Worm (Caenorhabditis elegans) whole organism, late embryonic: Measurements from ENCODE around the gene ZK1240.2.

ENCODE experiments used
- K02D7.2 ChIP-seq: sonication (generic microtip); optimal IDR thresholded peaks from 2 replicates; lab custom pipeline; 2017; ENCODE audit warnings: mild to moderate bottlenecking, missing genetic modification characterization, missing compliant biosample characterization
- K09A11.1 ChIP-seq: sonication (generic microtip); optimal IDR thresholded peaks from 2 replicates; lab custom pipeline; 2017; ENCODE audit warnings: antibody characterized with exemption, mild to moderate bottlenecking, missing genetic modification characterization, missing compliant biosample characterization; ENCODE audit not compliant: insufficient read depth
- T23F11.4 ChIP-seq: fragments of 200-800 bp; sonication (Bioruptor generic); optimal IDR thresholded peaks from 2 replicates; lab custom pipeline; 2018; ENCODE audit warnings: mild to moderate bottlenecking, missing genetic modification characterization, missing compliant biosample characterization
- Y22D7AL.16 ChIP-seq: sonication (generic microtip); optimal IDR thresholded peaks from 2 replicates; lab custom pipeline; 2016; ENCODE audit warnings: missing genetic modification characterization, missing compliant biosample characterization
- ahr-1 ChIP-seq: sonication (generic microtip); optimal IDR thresholded peaks from 2 replicates; lab custom pipeline; 2016; ENCODE audit warnings: missing genetic modification characterization, missing compliant biosample characterization
- ceh-14 ChIP-seq: sonication (generic microtip); optimal IDR thresholded peaks from 2 replicates; lab custom pipeline; 2016; ENCODE audit warnings: missing genotype, missing genetic modification characterization, missing compliant biosample characterization
- ceh-18 ChIP-seq: sonication (generic microtip); optimal IDR thresholded peaks from 2 replicates; lab custom pipeline; 2016; ENCODE audit warnings: missing genetic modification characterization, missing compliant biosample characterization
- ceh-19 ChIP-seq: fragments of 200-800 bp; sonication (Bioruptor generic); optimal IDR thresholded peaks from 2 replicates; lab custom pipeline; 2018; ENCODE audit warnings: mild to moderate bottlenecking, missing genetic modification characterization, missing compliant biosample characterization
- ceh-22 ChIP-seq: sonication (generic microtip); optimal IDR thresholded peaks from 2 replicates; lab custom pipeline; 2017; ENCODE audit warnings: missing biosample characterization, missing genetic modification characterization
- ceh-24 ChIP-seq: sonication (generic microtip); optimal IDR thresholded peaks from 2 replicates; lab custom pipeline; 2016; ENCODE audit warnings: mild to moderate bottlenecking, missing genetic modification characterization, missing compliant biosample characterization
- ceh-30 ChIP-seq: fragments of 150-350 bp; optimal IDR thresholded peaks from 2 replicates; lab custom pipeline; 2014; ENCODE audit warnings: missing biosample characterization, missing genetic modification characterization
- ceh-48 ChIP-seq: sonication (generic microtip); optimal IDR thresholded peaks from 2 replicates; lab custom pipeline; 2016; ENCODE audit warnings: missing genetic modification characterization, inconsistent platforms, missing compliant biosample characterization
- ceh-6 ChIP-seq: fragments of 200-800 bp; sonication (Bioruptor generic); optimal IDR thresholded peaks from 2 replicates; lab custom pipeline; 2018; ENCODE audit warnings: mild to moderate bottlenecking, missing genetic modification characterization, missing compliant biosample characterization
- che-1 ChIP-seq: sonication (generic microtip); optimal IDR thresholded peaks from 2 replicates; lab custom pipeline; 2016; ENCODE audit warnings: mild to moderate bottlenecking, missing genetic modification characterization, missing compliant biosample characterization
- dmd-4 ChIP-seq: sonication (generic microtip); optimal IDR thresholded peaks from 2 replicates; lab custom pipeline; 2016; ENCODE audit warnings: borderline replicate concordance, missing genetic modification characterization, missing compliant biosample characterization
- elt-2 ChIP-seq: sonication (generic microtip); optimal IDR thresholded peaks from 2 replicates; lab custom pipeline; 2016; ENCODE audit warnings: missing genetic modification reagents, missing genetic modification characterization, missing compliant biosample characterization
- ets-4 ChIP-seq: sonication (generic microtip); optimal IDR thresholded peaks from 2 replicates; lab custom pipeline; 2016; ENCODE audit warnings: missing genetic modification characterization, missing compliant biosample characterization
- eyg-1 ChIP-seq: sonication (generic microtip); optimal IDR thresholded peaks from 2 replicates; lab custom pipeline; 2016; ENCODE audit warnings: missing genotype, missing genetic modification characterization, missing compliant biosample characterization
- fax-1 ChIP-seq: sonication (generic microtip); optimal IDR thresholded peaks from 2 replicates; lab custom pipeline; 2016; ENCODE audit warnings: missing genotype, missing genetic modification characterization, missing compliant biosample characterization
- fkh-10 ChIP-seq: fragments of 150-350 bp; optimal IDR thresholded peaks from 2 replicates; lab custom pipeline; 2014; ENCODE audit warnings: missing biosample characterization, missing genetic modification reagents, missing genetic modification characterization
- fkh-6 ChIP-seq: sonication (generic microtip); optimal IDR thresholded peaks from 2 replicates; lab custom pipeline; 2016; ENCODE audit warnings: missing genetic modification characterization, missing compliant biosample characterization
- gmeb-2 ChIP-seq: sonication (generic microtip); optimal IDR thresholded peaks from 2 replicates; lab custom pipeline; 2016; ENCODE audit warnings: missing genetic modification characterization, inconsistent platforms, missing compliant biosample characterization
- lin-11 ChIP-seq: fragments of 200-800 bp; sonication (Bioruptor generic); optimal IDR thresholded peaks from 2 replicates; lab custom pipeline; 2018; ENCODE audit warnings: mild to moderate bottlenecking, missing genetic modification characterization, missing compliant biosample characterization
- mec-3 ChIP-seq: sonication (generic microtip); optimal IDR thresholded peaks from 2 replicates; lab custom pipeline; 2016; ENCODE audit warnings: borderline replicate concordance, missing genetic modification characterization, missing compliant biosample characterization
- nfya-1 ChIP-seq: sonication (generic microtip); optimal IDR thresholded peaks from 2 replicates; lab custom pipeline; 2017; ENCODE audit warnings: missing genetic modification characterization, mild to moderate bottlenecking, missing compliant biosample characterization, antibody characterized with exemption, moderate library complexity
- nhr-11 ChIP-seq: fragments of 150-350 bp; optimal IDR thresholded peaks from 2 replicates; lab custom pipeline; 2014; ENCODE audit warnings: missing biosample characterization, missing genetic modification characterization
- nhr-232 ChIP-seq: sonication (generic microtip); optimal IDR thresholded peaks from 2 replicates; lab custom pipeline; 2016; ENCODE audit warnings: missing genetic modification characterization, missing compliant biosample characterization
- odd-2 ChIP-seq: sonication (generic microtip); optimal IDR thresholded peaks from 2 replicates; lab custom pipeline; 2017; ENCODE audit warnings: antibody characterized with exemption, mild to moderate bottlenecking, missing genetic modification characterization, missing compliant biosample characterization
- pha-2 ChIP-seq: sonication (generic microtip); optimal IDR thresholded peaks from 2 replicates; lab custom pipeline; 2017; ENCODE audit warnings: mild to moderate bottlenecking, missing genetic modification characterization, missing compliant biosample characterization
- pha-4 ChIP-seq: fragments of 150-350 bp; optimal IDR thresholded peaks from 2 replicates; lab custom pipeline; 2018; ENCODE audit warnings: missing biosample characterization, missing genetic modification reagents, missing genetic modification characterization
- pqm-1 ChIP-seq: sonication (generic microtip); optimal IDR thresholded peaks from 2 replicates; lab custom pipeline; 2016; ENCODE audit warnings: missing genetic modification characterization, missing compliant biosample characterization
- ref-2 ChIP-seq: sonication (generic microtip); optimal IDR thresholded peaks from 2 replicates; lab custom pipeline; 2016; ENCODE audit warnings: missing genetic modification characterization, missing compliant biosample characterization
- sdc-2 ChIP-seq: sonication (generic microtip); optimal IDR thresholded peaks from 2 replicates; lab custom pipeline; 2016; ENCODE audit warnings: missing genotype, missing genetic modification characterization, missing compliant biosample characterization
- sox-4 ChIP-seq: sonication (generic microtip); optimal IDR thresholded peaks from 2 replicates; lab custom pipeline; 2017; ENCODE audit warnings: mild to moderate bottlenecking, missing genetic modification characterization, inconsistent platforms, missing compliant biosample characterization
- syd-9 ChIP-seq: sonication (generic microtip); optimal IDR thresholded peaks from 2 replicates; lab custom pipeline; 2016; ENCODE audit warnings: mild to moderate bottlenecking, missing genetic modification characterization, moderate library complexity, missing compliant biosample characterization
- tbx-2 ChIP-seq: sonication (generic microtip); optimal IDR thresholded peaks from 2 replicates; lab custom pipeline; 2016; ENCODE audit warnings: missing genetic modification characterization, missing compliant biosample characterization
- tbx-7 ChIP-seq: sonication (generic microtip); optimal IDR thresholded peaks from 2 replicates; lab custom pipeline; 2016; ENCODE audit warnings: missing genotype, missing genetic modification characterization, missing compliant biosample characterization
- ttx-3 ChIP-seq: sonication (generic microtip); optimal IDR thresholded peaks from 2 replicates; lab custom pipeline; 2016; ENCODE audit warnings: missing genetic modification reagents, missing genetic modification characterization, missing compliant biosample characterization
- unc-3 ChIP-seq, 2 experiments: fragments of 200-800 bp in 1 of 2; sonication (Bioruptor generic) in 1 of 2; sonication (generic microtip) in 1 of 2; conservative IDR thresholded peaks in 1 of 2; optimal IDR thresholded peaks in 1 of 2; 2 replicates each; pipeline versions ENCODE4 v1.3.6 to Lab custom; 2016 to 2022; ENCODE audit warnings: missing compliant biosample characterization in 2 of 2, missing genetic modification characterization in 2 of 2, missing genetic modification reagents in 1 of 2
- unc-55 ChIP-seq: sonication (generic microtip); optimal IDR thresholded peaks from 2 replicates; lab custom pipeline; 2017; ENCODE audit warnings: missing biosample characterization, missing genetic modification reagents, missing genetic modification characterization
- zip-5 ChIP-seq: sonication (generic microtip); optimal IDR thresholded peaks from 2 replicates; lab custom pipeline; 2016; ENCODE audit warnings: missing genetic modification characterization, missing compliant biosample characterization

Gene ZK1240.2

DNA sequence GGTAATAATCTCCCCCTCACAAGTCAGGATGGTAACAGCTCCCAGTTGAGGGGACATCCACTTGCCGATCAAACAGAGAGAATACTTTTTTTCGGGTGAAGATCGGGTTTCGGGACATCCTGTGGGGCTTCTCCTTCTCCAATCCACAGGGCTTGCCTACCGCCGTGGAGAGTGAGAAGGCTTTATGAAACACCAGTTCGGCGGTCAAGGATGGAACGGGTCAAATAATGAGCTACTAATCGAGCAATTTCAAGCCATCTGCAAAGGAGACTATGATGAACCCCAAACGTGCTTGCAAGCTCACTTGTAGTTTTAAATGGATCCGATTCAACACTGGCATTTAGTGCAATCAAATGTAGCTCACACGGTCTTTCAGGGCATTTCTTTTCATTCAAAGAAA is 38.5 kb upstream of the ZK1240.2 start:
- TF ChIP-seq fkh-10, result no peak
- TF ChIP-seq ceh-19 (GFP tag; lab: Kevin White, UChicago), result no peak
- no peak for TF ChIP-seq ceh-30
- no peak for TF ChIP-seq fax-1 (tag; lab: Kevin White, UChicago)
- TF ChIP-seq odd-2, result no peak
- no peak for TF ChIP-seq nfya-1
- no peak for TF ChIP-seq mec-3 (tag; lab: Kevin White, UChicago)
- no peak for TF ChIP-seq tbx-7 (tag; lab: Kevin White, UChicago)
- TF ChIP-seq ets-4, result no peak
- TF ChIP-seq che-1 (tag; lab: Kevin White, UChicago), result no peak
- TF ChIP-seq gmeb-2 (tag; lab: Kevin White, UChicago), result no peak
- TF ChIP-seq tbx-2 (tag; lab: Kevin White, UChicago), result no peak
- no peak for TF ChIP-seq K02D7.2 (tag; lab: Kevin White, UChicago)
- no peak for TF ChIP-seq ceh-22 (tag; lab: Kevin White, UChicago)
- no peak for TF ChIP-seq fkh-6
- no peak for TF ChIP-seq nhr-11 (tag; lab: Kevin White, UChicago)
- no peak for TF ChIP-seq pqm-1
- no peak for TF ChIP-seq sox-4
- TF ChIP-seq syd-9 (tag; lab: Kevin White, UChicago), result no peak

DNA sequence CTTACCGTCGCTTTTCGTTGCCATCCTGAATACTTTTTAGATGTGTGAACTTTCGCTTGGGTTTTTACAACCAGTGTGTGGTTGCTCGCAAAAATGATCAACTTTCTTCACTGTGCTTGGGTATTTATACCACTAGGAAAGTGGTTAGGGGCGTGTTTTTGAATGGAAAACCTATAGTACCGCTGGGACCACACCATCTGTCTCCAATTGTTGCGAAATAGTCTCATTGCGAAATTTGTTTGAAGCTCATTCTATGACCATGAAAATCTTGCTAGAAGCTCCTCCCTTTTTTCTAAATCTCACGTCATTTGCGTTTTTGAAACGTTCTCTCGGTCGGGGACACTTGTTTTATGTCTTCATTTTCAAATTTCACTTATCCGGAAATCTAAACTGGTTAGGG is 34.4 kb upstream of the ZK1240.2 start, which contains the start of the genes K09F6.10 and K09F6.13:
Gene K09F6.10 (minus strand): TSS at position 86 of the 400 bp plus-strand sequence.
Gene K09F6.13 (plus strand): TSS at position 317 of the 400 bp plus-strand sequence.
- TF ChIP-seq ceh-22 (tag; lab: Kevin White, UChicago) (no peak), zip-5 (tag; lab: Kevin White, UChicago) (no peak), ceh-18 (no peak), nhr-232 (tag; lab: Kevin White, UChicago) (no peak), nfya-1 (no peak), sdc-2 (tag; lab: Kevin White, UChicago) (no peak), ceh-48 (no peak), ref-2 (tag; lab: Kevin White, UChicago) (no peak), ceh-6 (no peak), ahr-1 (tag; lab: Kevin White, UChicago) (no peak), eyg-1 (tag; lab: Kevin White, UChicago) (no peak), pha-4 (tag; lab: Kevin White, UChicago) (no peak), dmd-4 (no peak), fkh-10 (no peak), pqm-1 (no peak), T23F11.4 (GFP tag; lab: Kevin White, UChicago) (no peak), sox-4 (no peak), ceh-24 (tag; lab: Kevin White, UChicago) (no peak)

DNA sequence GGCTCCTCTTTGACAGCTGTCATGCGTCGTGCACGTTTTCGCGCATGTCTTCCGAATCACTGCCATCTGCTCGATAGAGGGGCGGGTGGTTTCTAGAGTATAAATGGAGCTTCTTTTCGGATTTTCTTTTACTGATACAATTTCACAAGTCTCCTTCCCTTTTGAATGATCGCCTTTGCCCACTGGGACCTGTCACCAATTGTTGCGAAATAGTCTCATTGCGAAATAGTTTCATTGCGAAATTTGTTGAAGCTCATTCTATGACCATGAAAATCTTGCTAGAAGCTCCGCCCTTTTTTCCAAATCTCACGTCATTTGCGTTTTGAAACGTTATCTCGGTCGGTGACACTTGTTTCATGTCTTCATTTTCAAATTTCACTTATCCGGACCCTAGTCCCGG is 33.7 kb upstream of the ZK1240.2 start:
- no peak for TF ChIP-seq lin-11 (tag; lab: Kevin White, UChicago)
- no peak for TF ChIP-seq nhr-11 (tag; lab: Kevin White, UChicago)
- TF ChIP-seq ahr-1 (tag; lab: Kevin White, UChicago), result no peak
- TF ChIP-seq K09A11.1, result no peak
- no peak for TF ChIP-seq pqm-1
- peak; percentile 87 for TF ChIP-seq unc-55
- no peak for TF ChIP-seq ttx-3 (tag; lab: Kevin White, UChicago)
- no peak for TF ChIP-seq unc-3 (GFP tag; conservative IDR thresholded peaks at IDR 0.05; lab: Robert Waterston, UW)
- TF ChIP-seq unc-3 (tag; optimal IDR thresholded peaks at IDR 0.05; lab: Kevin White, UChicago), result peak; percentile 50
- no peak for TF ChIP-seq ceh-14 (tag; lab: Kevin White, UChicago)

DNA sequence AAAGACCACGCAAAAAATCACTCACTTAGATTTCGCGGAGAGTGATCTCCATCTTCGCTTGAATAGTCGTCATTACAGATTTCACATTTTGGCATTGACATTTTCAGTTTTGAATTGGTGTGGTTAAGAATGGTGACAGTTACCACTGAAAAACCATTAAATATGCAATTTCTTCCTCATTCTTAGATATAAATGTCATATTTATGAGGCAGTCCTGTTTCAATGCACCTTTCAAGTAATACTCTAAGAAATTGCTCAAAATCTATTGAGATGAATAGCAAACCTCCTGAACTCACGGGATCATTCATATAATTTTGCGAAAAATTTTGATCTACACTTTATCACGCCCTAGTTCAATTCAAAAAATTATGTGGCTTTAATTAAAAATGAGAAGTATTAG is 31.1 kb upstream of the ZK1240.2 start, which contains the start of gene K09F6.7:
Gene K09F6.7 (minus strand): TSS at position 101 of the 400 bp plus-strand sequence.
- TF ChIP-seq pha-2 (tag; lab: Kevin White, UChicago), result no peak
- TF ChIP-seq Y22D7AL.16 (tag; lab: Kevin White, UChicago), result no peak
- TF ChIP-seq elt-2 (tag; lab: Kevin White, UChicago), result no peak
- no peak for TF ChIP-seq ceh-19 (GFP tag; lab: Kevin White, UChicago)
- TF ChIP-seq fkh-10, result no peak
